Worm (Caenorhabditis elegans) whole organism, young adult: ENCODE results near the gene ttc-4.

Experiments
- B0336.3 ChIP-seq: fragments of 200-800 bp; sonication (Bioruptor generic); IDR thresholded peaks from 2 replicates; pipeline ENCODE4 v1.3.6; 2022; ENCODE audit warnings: missing genetic modification characterization, missing compliant biosample characterization
- C06A6.2 ChIP-seq: fragments of 200-800 bp; sonication (Bioruptor generic); conservative IDR thresholded peaks from 2 replicates; pipeline ENCODE4 v1.3.6; 2022; ENCODE audit warnings: missing genetic modification characterization, missing compliant biosample characterization
- F10E7.11 ChIP-seq: sonication (generic microtip); optimal IDR thresholded peaks from 2 replicates; lab custom pipeline; 2017; ENCODE audit warnings: mild to moderate bottlenecking, missing genetic modification characterization, moderate library complexity, missing compliant biosample characterization
- ama-1 ChIP-seq, 3 experiments: fragments of 150-350 bp in 1 of 3; sonication (generic microtip) in 2 of 3; optimal IDR thresholded peaks; 2 replicates each; lab custom pipeline; 2014 to 2018; ENCODE audit warnings: missing biosample characterization in 2 of 3, missing genetic modification characterization in 2 of 3, missing genetic modification reagents in 2 of 3
- ceh-27 ChIP-seq: fragments of 200-800 bp; sonication (Bioruptor generic); optimal IDR thresholded peaks from 2 replicates; lab custom pipeline; 2018; ENCODE audit warnings: mild to moderate bottlenecking, missing genetic modification characterization, moderate library complexity, missing compliant biosample characterization
- hmg-1.2 ChIP-seq: fragments of 200-800 bp; sonication (Bioruptor generic); IDR thresholded peaks from 2 replicates; pipeline ENCODE4 v1.3.6; 2022; ENCODE audit warnings: missing genetic modification reagents, missing genetic modification characterization, missing compliant biosample characterization
- hsf-1 ChIP-seq: fragments of 200-800 bp; sonication (Bioruptor generic); IDR thresholded peaks from 2 replicates; pipeline ENCODE4 v1.3.6; 2022; ENCODE audit warnings: missing genetic modification reagents, missing genetic modification characterization, missing compliant biosample characterization
- lsl-1 ChIP-seq: fragments of 200-800 bp; sonication (Bioruptor generic); optimal IDR thresholded peaks from 2 replicates; lab custom pipeline; 2018; ENCODE audit warnings: mild to moderate bottlenecking, missing genetic modification characterization, moderate library complexity, missing compliant biosample characterization
- pbrm-1 ChIP-seq: fragments of 200-800 bp; sonication (Bioruptor generic); IDR thresholded peaks from 2 replicates; pipeline ENCODE4 v1.3.6; 2022; ENCODE audit warnings: missing genetic modification reagents, missing genetic modification characterization, missing compliant biosample characterization
- ztf-25 ChIP-seq: fragments of 200-800 bp; sonication (Bioruptor generic); IDR thresholded peaks from 2 replicates; pipeline ENCODE4 v1.3.6; 2022; ENCODE audit warnings: missing genetic modification reagents, missing genetic modification characterization, missing compliant biosample characterization

DNA sequence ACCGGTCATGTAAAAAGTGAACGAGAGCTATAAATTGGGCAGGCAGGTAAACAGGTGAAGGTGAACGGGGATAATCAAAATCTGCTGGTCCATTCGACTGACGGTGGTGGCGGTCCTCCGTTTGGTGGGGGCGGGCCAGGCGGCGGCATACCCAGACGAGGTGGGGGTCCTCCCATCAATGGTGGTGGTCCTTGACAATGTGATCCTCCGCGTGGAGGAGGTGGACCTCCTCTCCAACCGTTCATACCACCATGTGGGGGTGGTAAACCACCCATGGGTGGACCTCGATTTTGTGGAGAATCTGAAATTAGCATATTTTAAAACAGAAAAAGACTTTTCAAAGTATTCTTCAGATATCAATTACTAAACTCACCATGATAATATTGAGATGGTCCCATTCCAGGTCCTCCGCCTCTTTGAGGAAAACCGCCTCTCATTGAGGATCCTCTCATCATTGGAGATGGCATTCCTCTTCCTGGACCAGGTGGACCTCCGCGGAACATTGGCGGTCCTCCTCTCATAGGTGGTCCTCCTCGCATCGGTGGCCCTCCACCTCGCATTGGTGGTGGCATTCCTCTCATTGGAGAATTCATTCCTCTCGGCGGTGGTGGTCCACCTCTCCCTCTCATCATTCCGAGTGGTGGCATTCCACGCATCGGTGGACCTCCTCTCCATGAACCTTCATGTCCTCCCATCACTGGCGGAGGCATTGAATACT lies 46.0 kb downstream of the ttc-4 start:
- TF ChIP-seq F10E7.11 (no peak), lsl-1 (GFP tag; lab: Kevin White, UChicago) (no peak), pbrm-1 (no peak), hsf-1 (GFP tag; lab: Robert Waterston, UW) (no peak), C06A6.2 (GFP tag; lab: Robert Waterston, UW) (no peak), hmg-1.2 (GFP tag; lab: Robert Waterston, UW) (no peak), ztf-25 (GFP tag; lab: Robert Waterston, UW) (no peak), ceh-27 (GFP tag; lab: Kevin White, UChicago) (no peak), B0336.3 (GFP tag; lab: Robert Waterston, UW) (no peak), ama-1 (optimal IDR thresholded peaks at IDR 0.05; lab: Kevin White, UChicago) (no peak), ama-1 (GFP tag; optimal IDR thresholded peaks at IDR 0.05; lab: Kevin White, UChicago) (no peak)
